Fruit fly (Drosophila melanogaster) whole organism, prepupa: ENCODE results near the gene CG31883.
A peak's percentile ranks its signal among the peaks of the same experiment; 100 is the strongest.

Experiments used
- Blimp-1 ChIP-seq: fragments of 200-800 bp; sonication (Bioruptor generic); optimal IDR thresholded peaks from 3 replicates; lab custom pipeline; 2017; ENCODE audit warnings: missing biosample characterization, missing genetic modification characterization, mild to moderate bottlenecking, moderate library complexity, missing genetic modification reagents
- CG10669 ChIP-seq: fragments of 200-800 bp; sonication (Bioruptor generic); optimal IDR thresholded peaks from 3 replicates; lab custom pipeline; 2018; ENCODE audit warnings: missing biosample characterization, mild to moderate bottlenecking, missing genetic modification characterization, moderate library complexity
- CG11762 ChIP-seq: fragments of 200-800 bp; sonication (Bioruptor generic); optimal IDR thresholded peaks from 3 replicates; lab custom pipeline; 2016; ENCODE audit warnings: missing biosample characterization, missing genetic modification characterization; ENCODE audit not compliant: insufficient read depth
- CG11902 ChIP-seq: fragments of 200-800 bp; sonication (Bioruptor generic); optimal IDR thresholded peaks from 3 replicates; lab custom pipeline; 2016; ENCODE audit warnings: missing biosample characterization, missing genetic modification characterization
- CG15336 ChIP-seq: fragments of 200-800 bp; sonication (Bioruptor generic); IDR thresholded peaks from 2 replicates; pipeline ENCODE4 v1.3.6; 2022; ENCODE audit warnings: missing biosample characterization, missing genetic modification characterization
- CG16779 ChIP-seq: fragments of 200-800 bp; sonication (Bioruptor generic); optimal IDR thresholded peaks from 3 replicates; lab custom pipeline; 2017; ENCODE audit warnings: missing biosample characterization, mild to moderate bottlenecking, missing genetic modification characterization
- CG3032 ChIP-seq: fragments of 200-800 bp; optimal IDR thresholded peaks from 2 replicates; lab custom pipeline; 2019; ENCODE audit warnings: missing biosample characterization, mild to moderate bottlenecking, missing genetic modification characterization, moderate library complexity
- CG31627 ChIP-seq: fragments of 200-800 bp; sonication (Bioruptor generic); optimal IDR thresholded peaks from 3 replicates; lab custom pipeline; 2016; ENCODE audit warnings: missing biosample characterization, missing genetic modification characterization
- CG32006 ChIP-seq: fragments of 200-800 bp; sonication (Bioruptor generic); optimal IDR thresholded peaks from 3 replicates; lab custom pipeline; 2017; ENCODE audit warnings: missing biosample characterization, mild to moderate bottlenecking, missing genetic modification characterization
- CG34406 ChIP-seq: fragments of 200-800 bp; sonication (Bioruptor generic); optimal IDR thresholded peaks from 3 replicates; lab custom pipeline; 2016; ENCODE audit warnings: missing biosample characterization, missing genetic modification characterization
- CG3919 ChIP-seq: fragments of 200-800 bp; sonication (Bioruptor generic); optimal IDR thresholded peaks from 3 replicates; lab custom pipeline; 2016; ENCODE audit warnings: missing biosample characterization, missing genetic modification characterization
- CG6276 ChIP-seq: fragments of 200-800 bp; sonication (Bioruptor generic); optimal IDR thresholded peaks from 2 replicates; lab custom pipeline; 2017; ENCODE audit warnings: missing biosample characterization, mild to moderate bottlenecking, missing genetic modification characterization
- CG6792 ChIP-seq: fragments of 200-800 bp; sonication (Bioruptor generic); optimal IDR thresholded peaks from 3 replicates; lab custom pipeline; 2016; ENCODE audit warnings: missing biosample characterization, missing genetic modification characterization
- CG6808 ChIP-seq: fragments of 200-800 bp; sonication (Bioruptor generic); optimal IDR thresholded peaks from 3 replicates; lab custom pipeline; 2017; ENCODE audit warnings: missing biosample characterization, missing genetic modification characterization, mild to moderate bottlenecking, moderate library complexity, missing genetic modification reagents
- CG6854 ChIP-seq: fragments of 200-800 bp; sonication (Bioruptor generic); optimal IDR thresholded peaks from 2 replicates; lab custom pipeline; 2017; ENCODE audit warnings: missing biosample characterization, mild to moderate bottlenecking, missing genetic modification characterization
- CG7368 ChIP-seq: fragments of 200-800 bp; sonication (Bioruptor generic); optimal IDR thresholded peaks from 3 replicates; lab custom pipeline; 2016; ENCODE audit warnings: missing biosample characterization, missing genetic modification characterization
- CG9139 ChIP-seq: fragments of 200-800 bp; sonication (Bioruptor generic); optimal IDR thresholded peaks from 3 replicates; lab custom pipeline; 2017; ENCODE audit warnings: missing biosample characterization, mild to moderate bottlenecking, missing genetic modification characterization
- Eip75B ChIP-seq: fragments of 200-800 bp; sonication (Bioruptor generic); optimal IDR thresholded peaks from 3 replicates; lab custom pipeline; 2016; ENCODE audit warnings: missing biosample characterization, missing genetic modification characterization
- Eip78C ChIP-seq: fragments of 200-800 bp; sonication (Bioruptor generic); peaks from one replicate; lab custom pipeline; 2016; ENCODE audit warnings: missing biosample characterization, missing genetic modification characterization
- Eip93F ChIP-seq: fragments of 200-800 bp; sonication (Bioruptor generic); optimal IDR thresholded peaks from 2 replicates; lab custom pipeline; 2016; ENCODE audit warnings: missing biosample characterization, mild to moderate bottlenecking, missing genetic modification characterization
- Ets21C ChIP-seq: fragments of 200-800 bp; sonication (Bioruptor generic); optimal IDR thresholded peaks from 3 replicates; lab custom pipeline; 2016; ENCODE audit warnings: missing biosample characterization, missing genetic modification characterization
- Gug ChIP-seq: fragments of 200-800 bp; sonication (Bioruptor generic); IDR thresholded peaks from 2 replicates; pipeline ENCODE4 v1.3.6; 2022; ENCODE audit warnings: missing biosample characterization, missing genetic modification characterization
- Hr38 ChIP-seq: sonication (Bioruptor generic); optimal IDR thresholded peaks from 2 replicates; lab custom pipeline; 2016; ENCODE audit warnings: missing biosample characterization, missing genetic modification characterization
- Hr39 ChIP-seq: fragments of 200-800 bp; sonication (Bioruptor generic); optimal IDR thresholded peaks from 2 replicates; lab custom pipeline; 2016; ENCODE audit warnings: missing biosample characterization, missing genetic modification characterization
- OdsH ChIP-seq: fragments of 200-800 bp; sonication (Bioruptor generic); optimal IDR thresholded peaks from 3 replicates; lab custom pipeline; 2016; ENCODE audit warnings: missing biosample characterization, missing genetic modification characterization
- Smox ChIP-seq: fragments of 200-800 bp; sonication (Bioruptor generic); optimal IDR thresholded peaks from 3 replicates; lab custom pipeline; 2016; ENCODE audit warnings: missing biosample characterization, missing genetic modification characterization
- Sox102F ChIP-seq: fragments of 200-800 bp; sonication (Bioruptor generic); optimal IDR thresholded peaks from 2 replicates; lab custom pipeline; 2016; ENCODE audit warnings: missing biosample characterization, mild to moderate bottlenecking, missing genetic modification characterization
- Sox14 ChIP-seq: fragments of 200-800 bp; sonication (Bioruptor generic); optimal IDR thresholded peaks from 3 replicates; lab custom pipeline; 2016; ENCODE audit warnings: missing biosample characterization, missing genetic modification characterization
- Sox15 ChIP-seq: fragments of 200-800 bp; sonication (Bioruptor generic); optimal IDR thresholded peaks from 3 replicates; lab custom pipeline; 2016; ENCODE audit warnings: missing biosample characterization, missing genetic modification characterization
- achi ChIP-seq: fragments of 200-800 bp; sonication (Bioruptor generic); optimal IDR thresholded peaks from 3 replicates; lab custom pipeline; 2016; ENCODE audit warnings: missing biosample characterization, missing genetic modification characterization
- acj6 ChIP-seq: fragments of 200-800 bp; sonication (Bioruptor generic); optimal IDR thresholded peaks from 3 replicates; lab custom pipeline; 2016; ENCODE audit warnings: missing biosample characterization, missing genetic modification characterization
- cyc ChIP-seq: fragments of 200-800 bp; sonication (Bioruptor generic); optimal IDR thresholded peaks from 3 replicates; lab custom pipeline; 2016; ENCODE audit warnings: missing biosample characterization, missing genetic modification characterization
- dac ChIP-seq: fragments of 200-800 bp; sonication (Bioruptor generic); optimal IDR thresholded peaks from 2 replicates; lab custom pipeline; 2017; ENCODE audit warnings: missing biosample characterization, mild to moderate bottlenecking, missing genetic modification characterization
- eg ChIP-seq: fragments of 200-800 bp; sonication (Bioruptor generic); IDR thresholded peaks from 3 replicates; pipeline ENCODE4 v1.3.6; 2022; ENCODE audit warnings: missing biosample characterization, missing genetic modification characterization
- esn ChIP-seq: fragments of 200-800 bp; sonication (Bioruptor generic); optimal IDR thresholded peaks from 2 replicates; lab custom pipeline; 2016; ENCODE audit warnings: missing biosample characterization, mild to moderate bottlenecking, missing genetic modification characterization, moderate library complexity
- fd59A ChIP-seq: fragments of 200-800 bp; sonication (Bioruptor generic); optimal IDR thresholded peaks from 2 replicates; lab custom pipeline; 2017; ENCODE audit warnings: missing biosample characterization, mild to moderate bottlenecking, missing genetic modification characterization, missing genetic modification reagents
- fd85E ChIP-seq: fragments of 200-800 bp; sonication (Bioruptor generic); optimal IDR thresholded peaks from 3 replicates; lab custom pipeline; 2016; ENCODE audit warnings: missing biosample characterization, missing genetic modification characterization
- lz ChIP-seq: fragments of 200-800 bp; sonication (Bioruptor generic); optimal IDR thresholded peaks from 3 replicates; lab custom pipeline; 2016; ENCODE audit warnings: missing biosample characterization, missing genetic modification characterization
- pdm3 ChIP-seq: fragments of 200-800 bp; sonication (Bioruptor generic); optimal IDR thresholded peaks from 3 replicates; lab custom pipeline; 2016; ENCODE audit warnings: missing biosample characterization, missing genetic modification characterization
- salr ChIP-seq, 2 experiments: fragments of 200-800 bp; sonication (Bioruptor generic); optimal IDR thresholded peaks; 3 replicates each; lab custom pipeline; 2016 to 2018; ENCODE audit warnings: missing biosample characterization in 2 of 2, missing genetic modification characterization in 2 of 2, mild to moderate bottlenecking in 1 of 2
- ss ChIP-seq, 2 experiments: fragments of 200-800 bp; sonication (Bioruptor generic); optimal IDR thresholded peaks; 2 replicates in 1 of 2; 3 replicates in 1 of 2; lab custom pipeline; 2017 to 2018; ENCODE audit warnings: mild to moderate bottlenecking in 2 of 2, missing biosample characterization in 2 of 2, missing genetic modification characterization in 2 of 2, moderate library complexity in 1 of 2
- svp ChIP-seq: fragments of 200-800 bp; sonication (Bioruptor generic); peaks from one replicate; lab custom pipeline; 2016; ENCODE audit warnings: missing biosample characterization, missing genetic modification characterization
- topi ChIP-seq: fragments of 200-800 bp; sonication (Bioruptor generic); optimal IDR thresholded peaks from 3 replicates; lab custom pipeline; 2016; ENCODE audit warnings: missing biosample characterization, missing genetic modification characterization
- vri ChIP-seq: fragments of 200-800 bp; sonication (Bioruptor generic); optimal IDR thresholded peaks from 3 replicates; lab custom pipeline; 2016; ENCODE audit warnings: missing biosample characterization, mild to moderate bottlenecking, missing genetic modification characterization

CG31883 gene

dm6 chr2L:9493375-9494263, 34.7 kb upstream of the CG31883 start (continued):
- peak; percentile 43 for TF ChIP-seq Hr39 (GFP tag; lab: Kevin White, UChicago)
- TF ChIP-seq pdm3 (GFP tag; lab: Kevin White, UChicago): peak; percentile 36
- TF ChIP-seq CG3032 (tag; lab: Kevin White, UChicago): peak; percentile 32
- TF ChIP-seq CG15336 (GFP tag; lab: Robert Waterston, UW): peak; percentile 58; the same call in 1 of the 2 replicates
- TF ChIP-seq cyc (GFP tag; lab: Kevin White, UChicago): peak; percentile 54
- TF ChIP-seq CG6808 (GFP tag; lab: Kevin White, UChicago): peak; percentile 27
- peak; percentile 47 for TF ChIP-seq svp (GFP tag; lab: Kevin White, UChicago)
- no peak for TF ChIP-seq Hr38
- TF ChIP-seq acj6 (GFP tag; lab: Kevin White, UChicago): peak; percentile 43
- peak; percentile 48 for TF ChIP-seq CG3919 (GFP tag; lab: Kevin White, UChicago)
- peak; percentile 54 for TF ChIP-seq Eip75B
- TF ChIP-seq CG6792 (GFP tag; lab: Kevin White, UChicago): no peak
- TF ChIP-seq Sox102F (GFP tag; lab: Kevin White, UChicago): peak; percentile 45
- no peak for TF ChIP-seq Ets21C (GFP tag; lab: Kevin White, UChicago)
- TF ChIP-seq CG34406: no peak
- TF ChIP-seq achi (GFP tag; lab: Kevin White, UChicago): peak; percentile 40
- TF ChIP-seq Sox14 (GFP tag; lab: Kevin White, UChicago): peak; percentile 96
- no peak for TF ChIP-seq salr (GFP tag; optimal IDR thresholded peaks at IDR 0.05; lab: Kevin White, UChicago)

dm6 chr2L:9494663-9495417, 33.5 kb upstream of the CG31883 start, which contains the start of gene Gdi:
Gene Gdi, minus strand, starts transcription at chr2L:9494876.
- TF ChIP-seq Smox: peak; percentile 15
- no peak for TF ChIP-seq CG6808 (GFP tag; lab: Kevin White, UChicago)
- peak; percentile 32 for TF ChIP-seq OdsH (GFP tag; lab: Kevin White, UChicago)
- no peak for TF ChIP-seq Gug (GFP tag; lab: Robert Waterston, UW)
- peak; percentile 43 for TF ChIP-seq pdm3 (GFP tag; lab: Kevin White, UChicago)
- peak; percentile 12 for TF ChIP-seq Hr39 (GFP tag; lab: Kevin White, UChicago)
- TF ChIP-seq CG9139 (GFP tag; lab: Kevin White, UChicago): no peak
- no peak for TF ChIP-seq vri (GFP tag; lab: Kevin White, UChicago)
- peak; percentile 15 for TF ChIP-seq Eip78C (GFP tag; lab: Kevin White, UChicago)
- no peak for TF ChIP-seq CG16779 (tag; lab: Kevin White, UChicago)
- TF ChIP-seq CG6854 (GFP tag; lab: Kevin White, UChicago): no peak
- no peak for TF ChIP-seq CG10669 (GFP tag; lab: Kevin White, UChicago)
- peak; percentile 56 for TF ChIP-seq svp (GFP tag; lab: Kevin White, UChicago)
- no peak for TF ChIP-seq Sox102F (GFP tag; lab: Kevin White, UChicago)
- TF ChIP-seq topi (GFP tag; lab: Kevin White, UChicago): no peak
- TF ChIP-seq fd59A: no peak
- peak in 1 of 2 experiments; percentile 5 for TF ChIP-seq ss (GFP tag; optimal IDR thresholded peaks at IDR 0.05; lab: Kevin White, UChicago)
- no peak for TF ChIP-seq CG6276 (GFP tag; lab: Kevin White, UChicago)
- peak; percentile 30 for TF ChIP-seq acj6 (GFP tag; lab: Kevin White, UChicago)
- no peak for TF ChIP-seq CG11902 (GFP tag; lab: Kevin White, UChicago)
- no peak for TF ChIP-seq CG7368 (GFP tag; lab: Kevin White, UChicago)
- TF ChIP-seq salr (GFP tag; optimal IDR thresholded peaks at IDR 0.05; lab: Kevin White, UChicago): no peak
- TF ChIP-seq Ets21C (GFP tag; lab: Kevin White, UChicago): peak; percentile 3
- no peak for TF ChIP-seq eg
- no peak for TF ChIP-seq Blimp-1 (GFP tag; lab: Kevin White, UChicago)
- TF ChIP-seq Sox15 (GFP tag; lab: Kevin White, UChicago): no peak
- TF ChIP-seq Eip93F (GFP tag; lab: Kevin White, UChicago): peak; percentile 7
- TF ChIP-seq fd85E (GFP tag; lab: Kevin White, UChicago): no peak
- TF ChIP-seq dac (GFP tag; lab: Kevin White, UChicago): no peak
- TF ChIP-seq achi (GFP tag; lab: Kevin White, UChicago): no peak
- TF ChIP-seq Eip75B: no peak
- TF ChIP-seq CG3032 (tag; lab: Kevin White, UChicago): peak; percentile 4
- TF ChIP-seq CG11762 (GFP tag; lab: Kevin White, UChicago): no peak
- TF ChIP-seq CG3919 (GFP tag; lab: Kevin White, UChicago): peak; percentile 40
- TF ChIP-seq CG6792 (GFP tag; lab: Kevin White, UChicago): peak; percentile 2
- TF ChIP-seq CG32006 (GFP tag; lab: Kevin White, UChicago): peak; percentile 12
- TF ChIP-seq CG31627 (GFP tag; lab: Kevin White, UChicago): peak; percentile 38
- TF ChIP-seq lz: peak; percentile 9
- TF ChIP-seq esn (GFP tag; lab: Kevin White, UChicago): no peak
